Worm (Caenorhabditis elegans): Measurements from ENCODE around the gene cdk-5.

- TF ChIP-seq snpc-4 (tag; optimal IDR thresholded peaks at IDR 0.05) = no peak
- peak; percentile 88 for TF ChIP-seq nhr-77 (tag; optimal IDR thresholded peaks at IDR 0.05)
- peak; percentile 99 for TF ChIP-seq ama-1 (optimal IDR thresholded peaks at IDR 0.05)
- no peak for TF ChIP-seq nhr-25 (tag; optimal IDR thresholded peaks at IDR 0.05; ENCODE audit: borderline replicate concordance, insufficient read depth)
- TF ChIP-seq ceh-82 (tag; optimal IDR thresholded peaks at IDR 0.05) = no peak
- peak; percentile 93 for TF ChIP-seq pqm-1 (tag; optimal IDR thresholded peaks at IDR 0.05)
- peak; percentile 78 for TF ChIP-seq Y5F2A.4 (GFP tag; optimal IDR thresholded peaks at IDR 0.05)
Measured at ce11 chrIII:13464493-13465362, 1.4 kb downstream of the cdk-5 start, which contains the start of gene kel-3.

Data from whole organism, L4 larva.